Worm (Caenorhabditis elegans): ENCODE results near the gene R13A1.10.

DNA sequence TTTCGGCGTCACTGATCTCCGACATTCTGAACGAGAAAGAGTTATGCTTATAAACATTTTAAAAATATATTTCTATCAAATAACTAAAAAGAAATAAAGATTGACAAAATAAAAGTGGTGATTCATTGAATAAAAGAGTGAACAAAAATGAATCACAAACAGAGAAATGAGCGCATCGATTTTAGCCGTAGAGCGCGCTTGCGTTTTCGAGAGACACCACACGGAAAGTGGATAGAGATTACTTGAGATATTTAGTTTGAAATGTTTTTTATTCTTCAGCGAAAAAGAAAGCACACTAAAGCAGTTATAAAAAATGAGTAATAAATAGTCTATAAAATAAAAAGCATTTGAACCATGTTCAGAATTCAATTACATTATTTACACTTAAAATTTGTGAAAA lies 3.2 kb upstream of the R13A1.10 start, which contains the start of gene cap-1:
- TF ChIP-seq ces-1 (GFP tag; optimal IDR thresholded peaks at IDR 0.05) (no peak), aly-2 (tag; optimal IDR thresholded peaks at IDR 0.05) (no peak)

All from whole organism, L1 larva.